Worm (Caenorhabditis elegans): ENCODE measurements around the gene tps-1.
A peak's percentile ranks its signal among the peaks of the same experiment; 100 is the strongest.

The tps-1 gene

ce11 chrX:17445239-17445638 is 29.1 kb downstream of the tps-1 start:
- peak; percentile 27; the same call in 1 of the 2 replicates for TF ChIP-seq scrt-1 (GFP tag; IDR thresholded peaks at IDR 0.05)

DNA sequence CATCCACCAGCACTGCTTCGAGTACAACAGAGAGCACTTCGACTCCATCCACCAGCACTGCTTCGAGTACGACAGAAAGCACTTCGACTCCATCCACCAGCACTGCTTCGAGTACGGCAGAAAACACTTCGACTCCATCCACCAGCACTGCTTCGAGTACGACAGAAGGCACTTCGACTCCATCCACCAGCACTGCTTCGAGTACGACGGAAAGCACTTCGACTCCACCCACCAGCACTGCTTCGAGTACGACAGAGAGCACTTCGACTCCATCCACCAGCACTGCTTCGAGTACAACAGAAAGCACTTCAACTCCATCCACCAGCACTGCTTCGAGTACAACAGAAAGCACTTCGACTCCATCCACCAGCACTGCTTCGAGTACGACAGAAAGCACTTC is 29.7 kb downstream of the tps-1 start:
- TF ChIP-seq scrt-1 (GFP tag; IDR thresholded peaks at IDR 0.05): peak; percentile 32

- peak; percentile 73; the same call in 1 of the 2 replicates for TF ChIP-seq scrt-1 (GFP tag; IDR thresholded peaks at IDR 0.05)
- TF ChIP-seq tbx-37 (GFP tag; conservative IDR thresholded peaks at IDR 0.05): 0 out of 2 replicates have a peak, but pooled peaks have one; percentile 46
Observed at ce11 chrX:17442539-17442938, 31.8 kb downstream of the tps-1 start.

DNA sequence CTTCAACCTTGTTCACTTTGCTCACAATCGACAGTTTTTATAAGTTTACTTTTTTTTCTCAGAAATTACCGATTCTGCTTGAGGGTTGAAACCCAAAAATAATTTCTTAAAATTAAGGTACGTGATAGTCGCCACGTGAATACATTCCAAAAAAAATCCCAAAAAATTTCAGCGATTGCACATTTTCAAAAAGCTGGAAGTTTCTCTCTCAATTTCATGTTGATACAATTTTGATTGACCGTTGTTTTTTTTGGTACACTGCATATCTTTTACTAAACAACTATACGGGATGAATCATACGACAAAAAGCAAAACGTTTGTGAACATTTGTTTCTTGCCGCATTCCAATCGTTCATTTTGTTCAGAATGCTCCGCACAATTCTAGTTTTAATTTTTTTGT is 35.9 kb downstream of the tps-1 start, which contains the start of gene C36E6.8:
C36E6.8 (plus strand) TSS at position 301 of the 400 bp plus-strand sequence.
- TF ChIP-seq sea-1 (GFP tag; conservative IDR thresholded peaks at IDR 0.05): no peak
- no peak for TF ChIP-seq ama-1 (optimal IDR thresholded peaks at IDR 0.05)
- no peak for TF ChIP-seq B0310.2 (tag; optimal IDR thresholded peaks at IDR 0.05)
- TF ChIP-seq tbx-37 (GFP tag; conservative IDR thresholded peaks at IDR 0.05): no peak
- TF ChIP-seq pes-1 (GFP tag; IDR thresholded peaks at IDR 0.05): no peak
- TF ChIP-seq tra-4 (tag; optimal IDR thresholded peaks at IDR 0.05): no peak
- TF ChIP-seq ets-7 (tag; optimal IDR thresholded peaks at IDR 0.05): no peak
- TF ChIP-seq hmg-4 (GFP tag; optimal IDR thresholded peaks at IDR 0.05): no peak
- no peak for TF ChIP-seq hmbx-1 (tag; optimal IDR thresholded peaks at IDR 0.05)
- no peak for TF ChIP-seq ceh-13 (GFP tag; optimal IDR thresholded peaks at IDR 0.05)
- no peak for TF ChIP-seq hnd-1 (tag; optimal IDR thresholded peaks at IDR 0.05)
- TF ChIP-seq scrt-1 (GFP tag; IDR thresholded peaks at IDR 0.05): no peak
- TF ChIP-seq ceh-36 (tag; optimal IDR thresholded peaks at IDR 0.05): no peak
- no peak for TF ChIP-seq aly-1 (tag; optimal IDR thresholded peaks at IDR 0.05)
- TF ChIP-seq F13C5.2 (tag; optimal IDR thresholded peaks at IDR 0.05): no peak

ce11 chrX:17434234-17434633 is 40.1 kb downstream of the tps-1 start, which contains the start of gene fubl-3:
Gene fubl-3 (plus strand): TSS chrX:17434445.
- no peak for TF ChIP-seq aly-1 (tag; optimal IDR thresholded peaks at IDR 0.05)
- 0 out of 2 replicates have a peak, but pooled peaks have one; percentile 7 for TF ChIP-seq tbx-37 (GFP tag; conservative IDR thresholded peaks at IDR 0.05)

DNA sequence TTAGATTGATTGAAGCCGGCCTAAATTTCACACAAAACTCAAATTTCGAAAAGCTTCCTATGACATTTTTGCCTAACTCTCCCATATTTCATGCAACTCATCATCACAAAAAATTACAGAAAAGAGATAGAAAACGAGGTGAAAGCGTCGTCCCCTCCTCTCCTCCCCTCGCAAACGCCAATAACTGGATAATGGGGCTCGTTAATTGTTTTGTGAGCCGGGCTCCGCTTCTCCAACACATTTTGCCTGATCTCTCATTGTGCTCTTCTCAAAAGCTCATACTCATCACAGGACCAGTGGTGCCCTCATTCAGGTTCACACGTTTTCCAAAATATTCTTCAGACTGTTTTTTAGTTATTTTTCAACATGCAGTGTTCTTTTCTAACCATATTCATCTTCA is 45.5 kb downstream of the tps-1 start, which contains the start of gene pbo-6:
pbo-6 (plus strand) TSS at position 240 of the 400 bp plus-strand sequence.
- TF ChIP-seq ama-1 (optimal IDR thresholded peaks at IDR 0.05): no peak
- no peak for TF ChIP-seq sea-1 (GFP tag; conservative IDR thresholded peaks at IDR 0.05)
- TF ChIP-seq tra-4 (tag; optimal IDR thresholded peaks at IDR 0.05): no peak
- TF ChIP-seq flt-1 (GFP tag; IDR thresholded peaks at IDR 0.05): no peak
- TF ChIP-seq hmg-4 (GFP tag; optimal IDR thresholded peaks at IDR 0.05): no peak
- no peak for TF ChIP-seq hnd-1 (tag; optimal IDR thresholded peaks at IDR 0.05)
- no peak for TF ChIP-seq aly-1 (tag; optimal IDR thresholded peaks at IDR 0.05)
- TF ChIP-seq pes-1 (GFP tag; IDR thresholded peaks at IDR 0.05): no peak
- no peak for TF ChIP-seq B0310.2 (tag; optimal IDR thresholded peaks at IDR 0.05)

ce11 chrX:17427778-17428177 is 46.6 kb downstream of the tps-1 start:
- TF ChIP-seq scrt-1 (GFP tag; IDR thresholded peaks at IDR 0.05) (no peak), hmg-4 (GFP tag; optimal IDR thresholded peaks at IDR 0.05) (no peak), tbx-11 (GFP tag; IDR thresholded peaks at IDR 0.05) (no peak), ceh-36 (tag; optimal IDR thresholded peaks at IDR 0.05) (no peak), F13C5.2 (tag; optimal IDR thresholded peaks at IDR 0.05) (no peak), hmbx-1 (tag; optimal IDR thresholded peaks at IDR 0.05) (no peak), ets-7 (tag; optimal IDR thresholded peaks at IDR 0.05) (no peak), pes-1 (GFP tag; IDR thresholded peaks at IDR 0.05) (no peak), B0310.2 (tag; optimal IDR thresholded peaks at IDR 0.05) (no peak), ama-1 (optimal IDR thresholded peaks at IDR 0.05) (no peak), sea-1 (GFP tag; conservative IDR thresholded peaks at IDR 0.05) (no peak), tbx-37 (GFP tag; conservative IDR thresholded peaks at IDR 0.05) (no peak), hnd-1 (tag; optimal IDR thresholded peaks at IDR 0.05) (no peak), ceh-13 (GFP tag; optimal IDR thresholded peaks at IDR 0.05) (no peak), flt-1 (GFP tag; IDR thresholded peaks at IDR 0.05) (no peak), aly-1 (tag; optimal IDR thresholded peaks at IDR 0.05) (no peak)

- TF ChIP-seq hmbx-1 (tag; optimal IDR thresholded peaks at IDR 0.05): no peak
- TF ChIP-seq ets-7 (tag; optimal IDR thresholded peaks at IDR 0.05): no peak
- TF ChIP-seq hnd-1 (tag; optimal IDR thresholded peaks at IDR 0.05): no peak
Observed at ce11 chrX:17426712-17427111, 47.6 kb downstream of the tps-1 start.

DNA sequence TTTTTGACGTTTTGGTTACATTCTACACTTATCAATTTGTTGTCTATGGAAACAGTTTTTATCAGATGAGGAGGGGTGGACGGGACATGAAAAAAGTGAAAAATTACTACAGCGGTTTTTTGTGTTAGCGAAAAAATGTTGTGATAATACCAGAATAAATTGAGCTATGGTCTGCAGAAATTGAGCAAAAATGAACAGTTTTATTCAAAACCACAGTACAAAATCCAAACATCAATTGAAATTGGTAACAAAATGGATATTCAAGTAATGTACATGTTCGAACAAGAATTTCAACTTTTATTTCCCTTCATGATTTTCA is 49.8 kb downstream of the tps-1 start:
- TF ChIP-seq ama-1 (optimal IDR thresholded peaks at IDR 0.05): no peak

DNA sequence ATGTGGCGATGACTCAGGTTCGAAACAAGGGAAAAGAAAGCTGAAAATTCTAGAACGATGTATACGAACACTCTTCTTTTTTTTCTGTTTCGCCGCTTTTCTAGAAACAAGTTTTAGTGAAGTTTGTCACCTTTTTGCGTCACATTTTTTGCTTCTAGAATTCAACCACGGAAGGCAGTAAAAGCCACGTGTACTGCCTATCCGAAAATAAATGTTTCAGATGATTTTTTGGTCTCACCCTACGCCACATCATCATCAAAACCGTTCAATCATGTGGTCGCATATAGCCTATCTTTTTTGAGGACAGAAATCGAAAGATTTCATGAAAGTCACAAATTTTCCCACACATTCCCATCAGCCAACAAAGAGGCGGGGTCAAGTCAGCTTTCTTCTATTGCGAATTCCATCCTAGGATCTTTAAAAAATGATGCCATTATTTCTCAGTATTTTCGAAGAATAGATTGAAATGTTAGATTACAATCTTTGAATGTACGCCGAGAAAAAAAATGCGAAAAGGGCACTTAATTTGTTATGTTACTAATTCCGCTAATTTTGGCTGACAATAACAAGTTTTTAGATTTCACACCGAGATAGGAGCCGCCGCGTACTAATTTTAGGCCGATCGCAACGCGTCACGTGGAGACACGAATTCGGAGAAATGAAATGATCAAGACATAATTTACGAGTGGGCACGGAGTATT is 50.3 kb downstream of the tps-1 start:
- TF ChIP-seq B0310.2 (tag; optimal IDR thresholded peaks at IDR 0.05): no peak
- no peak for TF ChIP-seq tbx-37 (GFP tag; conservative IDR thresholded peaks at IDR 0.05)
- no peak for TF ChIP-seq pes-1 (GFP tag; IDR thresholded peaks at IDR 0.05)
- no peak for TF ChIP-seq F13C5.2 (tag; optimal IDR thresholded peaks at IDR 0.05)
- no peak for TF ChIP-seq tra-4 (tag; optimal IDR thresholded peaks at IDR 0.05)
- no peak for TF ChIP-seq aly-1 (tag; optimal IDR thresholded peaks at IDR 0.05)
- no peak for TF ChIP-seq ets-7 (tag; optimal IDR thresholded peaks at IDR 0.05)
- TF ChIP-seq hnd-1 (tag; optimal IDR thresholded peaks at IDR 0.05): no peak
- TF ChIP-seq scrt-1 (GFP tag; IDR thresholded peaks at IDR 0.05): no peak
